Worm (Caenorhabditis elegans) whole organism, young adult: ENCODE data around the gene ptr-19.

Source experiments
- C06A6.2 ChIP-seq: fragments of 200-800 bp; sonication (Bioruptor generic); conservative IDR thresholded peaks from 2 replicates; pipeline ENCODE4 v1.3.6; 2022; ENCODE audit warnings: missing genetic modification characterization, missing compliant biosample characterization
- C17E4.6 ChIP-seq: fragments of 200-800 bp; sonication (Bioruptor generic); IDR thresholded peaks from 2 replicates; pipeline ENCODE4 v1.3.6; 2022; ENCODE audit warnings: missing genetic modification reagents, missing genetic modification characterization, missing compliant biosample characterization
- D2030.7 ChIP-seq: fragments of 200-800 bp; sonication (Bioruptor generic); IDR thresholded peaks from 2 replicates; pipeline ENCODE4 v1.3.6; 2022; ENCODE audit warnings: missing genetic modification reagents, missing genetic modification characterization, missing compliant biosample characterization
- F10E7.11 ChIP-seq: sonication (generic microtip); optimal IDR thresholded peaks from 2 replicates; lab custom pipeline; 2017; ENCODE audit warnings: mild to moderate bottlenecking, missing genetic modification characterization, moderate library complexity, missing compliant biosample characterization
- F33H1.4 ChIP-seq: fragments of 200-800 bp; sonication (Bioruptor generic); IDR thresholded peaks from 2 replicates; pipeline ENCODE4 v1.3.6; 2022; ENCODE audit warnings: missing genetic modification reagents, missing genetic modification characterization, missing compliant biosample characterization
- Y53G8AR.9 ChIP-seq: fragments of 200-800 bp; sonication (Bioruptor generic); conservative IDR thresholded peaks from 2 replicates; pipeline ENCODE4 v1.3.6; 2022; ENCODE audit warnings: missing genetic modification reagents, missing genetic modification characterization, missing compliant biosample characterization
- Y67H2A.10 ChIP-seq: fragments of 200-800 bp; sonication (Bioruptor generic); conservative IDR thresholded peaks from 2 replicates; pipeline ENCODE4 v1.3.6; 2022; ENCODE audit warnings: missing genetic modification reagents, missing genetic modification characterization, missing compliant biosample characterization
- Y79H2A.3 ChIP-seq: fragments of 200-800 bp; sonication (Bioruptor generic); conservative IDR thresholded peaks from 2 replicates; pipeline ENCODE4 v1.3.6; 2022; ENCODE audit warnings: missing genetic modification reagents, missing genetic modification characterization, missing compliant biosample characterization
- aptf-3 ChIP-seq: fragments of 200-800 bp; sonication (Bioruptor generic); IDR thresholded peaks from 2 replicates; pipeline ENCODE4 v1.3.6; 2022; ENCODE audit warnings: missing genetic modification characterization, missing compliant biosample characterization
- attf-5 ChIP-seq: fragments of 200-800 bp; sonication (Bioruptor generic); optimal IDR thresholded peaks from 2 replicates; lab custom pipeline; 2018; ENCODE audit warnings: mild to moderate bottlenecking, missing genetic modification characterization, missing compliant biosample characterization
- attf-6 ChIP-seq: fragments of 200-800 bp; sonication (Bioruptor generic); IDR thresholded peaks from 2 replicates; pipeline ENCODE4 v1.3.6; 2022; ENCODE audit warnings: missing genetic modification reagents, missing genetic modification characterization, missing compliant biosample characterization
- ceh-100 ChIP-seq: fragments of 200-800 bp; sonication (Bioruptor generic); IDR thresholded peaks from 2 replicates; pipeline ENCODE4 v1.3.6; 2022; ENCODE audit warnings: missing genetic modification reagents, missing genetic modification characterization, missing compliant biosample characterization
- ceh-40 ChIP-seq: fragments of 200-800 bp; sonication (Bioruptor generic); IDR thresholded peaks from 2 replicates; pipeline ENCODE4 v1.3.6; 2022; ENCODE audit warnings: missing genetic modification characterization, missing compliant biosample characterization
- ceh-91 ChIP-seq: fragments of 200-800 bp; sonication (Bioruptor generic); IDR thresholded peaks from 2 replicates; pipeline ENCODE4 v1.3.6; 2022; ENCODE audit warnings: missing genetic modification reagents, missing genetic modification characterization, missing compliant biosample characterization
- dox-1 ChIP-seq: fragments of 200-800 bp; sonication (Bioruptor generic); IDR thresholded peaks from 2 replicates; pipeline ENCODE4 v1.3.6; 2022; ENCODE audit warnings: missing genetic modification reagents, missing genetic modification characterization, missing compliant biosample characterization
- egl-44 ChIP-seq: fragments of 200-800 bp; sonication (Bioruptor generic); IDR thresholded peaks from 2 replicates; pipeline ENCODE4 v1.3.6; 2022; ENCODE audit warnings: missing genetic modification reagents, missing genetic modification characterization, missing compliant biosample characterization
- fkh-3 ChIP-seq: sonication (generic microtip); optimal IDR thresholded peaks from 2 replicates; lab custom pipeline; 2016; ENCODE audit warnings: mild to moderate bottlenecking, missing genetic modification characterization, missing compliant biosample characterization
- gei-17 ChIP-seq: fragments of 200-800 bp; sonication (Bioruptor generic); optimal IDR thresholded peaks from 2 replicates; lab custom pipeline; 2018; ENCODE audit warnings: mild to moderate bottlenecking, missing genetic modification characterization, missing compliant biosample characterization
- hmg-1.2 ChIP-seq: fragments of 200-800 bp; sonication (Bioruptor generic); IDR thresholded peaks from 2 replicates; pipeline ENCODE4 v1.3.6; 2022; ENCODE audit warnings: missing genetic modification reagents, missing genetic modification characterization, missing compliant biosample characterization
- hsf-1 ChIP-seq: fragments of 200-800 bp; sonication (Bioruptor generic); IDR thresholded peaks from 2 replicates; pipeline ENCODE4 v1.3.6; 2022; ENCODE audit warnings: missing genetic modification reagents, missing genetic modification characterization, missing compliant biosample characterization
- lin-26 ChIP-seq: fragments of 200-800 bp; sonication (Bioruptor generic); IDR thresholded peaks from 2 replicates; pipeline ENCODE4 v1.3.6; 2022; ENCODE audit warnings: missing genetic modification reagents, missing genetic modification characterization, missing compliant biosample characterization
- lin-35 ChIP-seq, 3 experiments: fragments of 150-350 bp in 2 of 3; sonication (generic microtip) in 1 of 3; optimal IDR thresholded peaks; 2 replicates each; lab custom pipeline; 2014 to 2018; ENCODE audit warnings: missing biosample characterization in 3 of 3, missing genetic modification characterization in 3 of 3, missing genetic modification reagents in 3 of 3
- lin-54 ChIP-seq: fragments of 200-800 bp; sonication (Bioruptor generic); optimal IDR thresholded peaks from 2 replicates; lab custom pipeline; 2018; ENCODE audit warnings: mild to moderate bottlenecking, missing genetic modification characterization, missing compliant biosample characterization
- lsl-1 ChIP-seq: fragments of 200-800 bp; sonication (Bioruptor generic); optimal IDR thresholded peaks from 2 replicates; lab custom pipeline; 2018; ENCODE audit warnings: mild to moderate bottlenecking, missing genetic modification characterization, moderate library complexity, missing compliant biosample characterization
- madf-3 ChIP-seq: fragments of 200-800 bp; sonication (Bioruptor generic); IDR thresholded peaks from 2 replicates; pipeline ENCODE4 v1.3.6; 2022; ENCODE audit warnings: missing genetic modification reagents, missing genetic modification characterization, missing compliant biosample characterization
- madf-6 ChIP-seq: fragments of 200-800 bp; sonication (Bioruptor generic); IDR thresholded peaks from 2 replicates; pipeline ENCODE4 v1.3.6; 2022; ENCODE audit warnings: missing genetic modification reagents, missing genetic modification characterization, missing compliant biosample characterization
- madf-8 ChIP-seq: fragments of 200-800 bp; sonication (Bioruptor generic); conservative IDR thresholded peaks from 2 replicates; pipeline ENCODE4 v1.3.6; 2022; ENCODE audit warnings: missing genetic modification reagents, missing genetic modification characterization, missing compliant biosample characterization
- mcd-1 ChIP-seq: fragments of 200-800 bp; sonication (Bioruptor generic); IDR thresholded peaks from 2 replicates; pipeline ENCODE4 v1.3.6; 2022; ENCODE audit warnings: missing genetic modification reagents, missing genetic modification characterization, missing compliant biosample characterization
- nfya-2 ChIP-seq: fragments of 200-800 bp; sonication (Bioruptor generic); IDR thresholded peaks from 2 replicates; pipeline ENCODE4 v1.3.6; 2022; ENCODE audit warnings: missing genetic modification reagents, missing genetic modification characterization, missing compliant biosample characterization
- nfyb-1 ChIP-seq: fragments of 200-800 bp; sonication (Bioruptor generic); IDR thresholded peaks from 2 replicates; pipeline ENCODE4 v1.3.6; 2022; ENCODE audit warnings: missing genetic modification reagents, missing genetic modification characterization, missing compliant biosample characterization
- nhr-90 ChIP-seq: sonication (generic microtip); optimal IDR thresholded peaks from 2 replicates; lab custom pipeline; 2016; ENCODE audit warnings: missing genotype, mild to moderate bottlenecking, missing genetic modification characterization, missing compliant biosample characterization
- pbrm-1 ChIP-seq: fragments of 200-800 bp; sonication (Bioruptor generic); IDR thresholded peaks from 2 replicates; pipeline ENCODE4 v1.3.6; 2022; ENCODE audit warnings: missing genetic modification reagents, missing genetic modification characterization, missing compliant biosample characterization
- rcor-1 ChIP-seq: fragments of 200-800 bp; sonication (Bioruptor generic); IDR thresholded peaks from 2 replicates; pipeline ENCODE4 v1.3.6; 2022; ENCODE audit warnings: missing genetic modification reagents, missing genetic modification characterization, missing compliant biosample characterization
- repo-1 ChIP-seq: sonication (generic microtip); optimal IDR thresholded peaks from 2 replicates; lab custom pipeline; 2017; ENCODE audit warnings: mild to moderate bottlenecking, missing genetic modification characterization, missing compliant biosample characterization
- snpc-1.1 ChIP-seq: sonication (generic microtip); optimal IDR thresholded peaks from 2 replicates; lab custom pipeline; 2017; ENCODE audit warnings: missing genetic modification characterization, mild to moderate bottlenecking, missing compliant biosample characterization, antibody characterized with exemption, moderate library complexity, missing genotype, missing genetic modification reagents; ENCODE audit not compliant: insufficient read depth
- snpc-1.3 ChIP-seq: sonication (generic microtip); optimal IDR thresholded peaks from 2 replicates; lab custom pipeline; 2017; ENCODE audit warnings: missing genetic modification characterization, mild to moderate bottlenecking, missing compliant biosample characterization, antibody characterized with exemption, moderate library complexity, missing genotype, missing genetic modification reagents; ENCODE audit not compliant: insufficient read depth
- snpc-3.4 ChIP-seq: sonication (generic microtip); optimal IDR thresholded peaks from 2 replicates; lab custom pipeline; 2017; ENCODE audit warnings: missing genetic modification characterization, mild to moderate bottlenecking, missing compliant biosample characterization, antibody characterized with exemption, moderate library complexity, missing genotype, missing genetic modification reagents
- snpc-4 ChIP-seq, 5 experiments: fragments of 150-350 bp in 1 of 5; sonication (generic microtip) in 4 of 5; optimal IDR thresholded peaks; 2 replicates each; lab custom pipeline; 2014 to 2018; ENCODE audit warnings: missing genetic modification characterization in 5 of 5, missing biosample characterization in 3 of 5, antibody characterized with exemption in 2 of 5, mild to moderate bottlenecking in 2 of 5, missing compliant biosample characterization in 2 of 5, missing genotype in 2 of 5, moderate library complexity in 2 of 5, missing genetic modification reagents in 1 of 5
- tbp1 ChIP-seq: fragments of 200-800 bp; sonication (Bioruptor generic); optimal IDR thresholded peaks from 2 replicates; lab custom pipeline; 2018; ENCODE audit warnings: mild to moderate bottlenecking, missing genetic modification characterization, missing compliant biosample characterization
- tbx-9 ChIP-seq: sonication (generic microtip); optimal IDR thresholded peaks from 2 replicates; lab custom pipeline; 2016; ENCODE audit warnings: borderline replicate concordance, missing genetic modification characterization, inconsistent platforms, missing compliant biosample characterization
- tlf-1 ChIP-seq: fragments of 200-800 bp; sonication (Bioruptor generic); optimal IDR thresholded peaks from 2 replicates; lab custom pipeline; 2018; ENCODE audit warnings: mild to moderate bottlenecking, missing genetic modification characterization, missing compliant biosample characterization
- unc-130 ChIP-seq: sonication (generic microtip); optimal IDR thresholded peaks from 2 replicates; lab custom pipeline; 2016; ENCODE audit warnings: missing genetic modification reagents, missing genetic modification characterization, missing compliant biosample characterization
- unc-62 ChIP-seq: fragments of 150-350 bp; optimal IDR thresholded peaks from 2 replicates; lab custom pipeline; 2014; ENCODE audit warnings: missing biosample characterization, missing genetic modification reagents, missing genetic modification characterization
- ztf-18 ChIP-seq: sonication (generic microtip); optimal IDR thresholded peaks from 2 replicates; lab custom pipeline; 2016; ENCODE audit warnings: missing genotype, mild to moderate bottlenecking, missing genetic modification characterization, missing compliant biosample characterization
- ztf-22 ChIP-seq: fragments of 200-800 bp; sonication (Bioruptor generic); optimal IDR thresholded peaks from 2 replicates; lab custom pipeline; 2018; ENCODE audit warnings: mild to moderate bottlenecking, missing genetic modification characterization, moderate library complexity, missing compliant biosample characterization

ptr-19 gene

ce11 chrIII:10781553-10781952 is at the start of gene ptr-19:
TSS of gene ptr-19 (plus strand) at chrIII:10781853.
- TF ChIP-seq mcd-1 (no peak), ceh-40 (no peak), C17E4.6 (no peak), nfyb-1 (GFP tag; lab: Robert Waterston, UW) (no peak), madf-3 (GFP tag; lab: Robert Waterston, UW) (no peak), Y67H2A.10 (GFP tag; lab: Robert Waterston, UW) (no peak), tbx-9 (tag; lab: Kevin White, UChicago) (no peak), gei-17 (no peak), unc-130 (GFP tag; lab: Kevin White, UChicago) (no peak), Y79H2A.3 (GFP tag; lab: Robert Waterston, UW) (no peak), F10E7.11 (no peak), ztf-22 (GFP tag; lab: Kevin White, UChicago) (no peak)

- TF ChIP-seq nhr-90 (tag; lab: Kevin White, UChicago) (no peak), repo-1 (tag; lab: Kevin White, UChicago) (no peak), pbrm-1 (peak; percentile 83), ceh-100 (GFP tag; lab: Robert Waterston, UW) (peak; percentile 51; the same call in 1 of the 2 replicates), fkh-3 (tag; lab: Kevin White, UChicago) (no peak), dox-1 (GFP tag; lab: Robert Waterston, UW) (peak; percentile 66; the same call in 1 of the 2 replicates), madf-8 (peak; percentile 39; the same call in 1 of the 2 replicates), C06A6.2 (GFP tag; lab: Robert Waterston, UW) (no peak), tbp1 (GFP tag; lab: Kevin White, UChicago) (peak; percentile 60), C17E4.6 (0 out of 2 replicates have a peak, but pooled peaks have one; percentile 30), attf-5 (no peak), attf-6 (GFP tag; lab: Robert Waterston, UW) (0 out of 2 replicates have a peak, but pooled peaks have one; percentile 54), snpc-1.3 (peak; percentile 5), hmg-1.2 (peak; percentile 77), Y53G8AR.9 (peak; percentile 65; the same call in 1 of the 2 replicates), snpc-1.1 (tag; lab: Kevin White, UChicago) (peak; percentile 90), D2030.7 (GFP tag; lab: Robert Waterston, UW) (peak; percentile 92), nfya-2 (GFP tag; lab: Robert Waterston, UW) (no peak), hsf-1 (GFP tag; lab: Robert Waterston, UW) (peak; percentile 67), unc-62 (GFP tag; lab: Kevin White, UChicago) (no peak), lin-35 (GFP tag; optimal IDR thresholded peaks at IDR 0.05; lab: Kevin White, UChicago) (no peak), snpc-4 (GFP tag; optimal IDR thresholded peaks at IDR 0.05; lab: Kevin White, UChicago) (peak; percentile 85), snpc-4 (tag; optimal IDR thresholded peaks at IDR 0.05; lab: Kevin White, UChicago) (peak in 3 of 4 experiments; percentile 83 to 92 (median 88)), tlf-1 (GFP tag; lab: Kevin White, UChicago) (no peak), ceh-91 (peak; percentile 59), ztf-18 (no peak), aptf-3 (GFP tag; lab: Robert Waterston, UW) (0 out of 2 replicates have a peak, but pooled peaks have one; percentile 47), nfyb-1 (GFP tag; lab: Robert Waterston, UW) (0 out of 2 replicates have a peak, but pooled peaks have one; percentile 40), rcor-1 (GFP tag; lab: Robert Waterston, UW) (peak; percentile 56; the same call in 1 of the 2 replicates), egl-44 (GFP tag; lab: Robert Waterston, UW) (peak; percentile 21; the same call in 1 of the 2 replicates), lin-54 (GFP tag; lab: Kevin White, UChicago) (peak; percentile 45), lin-26 (GFP tag; lab: Robert Waterston, UW) (peak; percentile 87), F33H1.4 (GFP tag; lab: Robert Waterston, UW) (peak; percentile 53), snpc-3.4 (peak; percentile 55), lsl-1 (GFP tag; lab: Kevin White, UChicago) (peak; percentile 58), madf-6 (GFP tag; lab: Robert Waterston, UW) (peak; percentile 79)
Observed at ce11 chrIII:10733300-10733699, 48.4 kb upstream of the ptr-19 start.
